Worm (Caenorhabditis elegans) whole organism, L3 larva: ENCODE measurements around the gene F18A11.5.

Experiments
- R02D3.7 ChIP-seq: fragments of 150-350 bp; optimal IDR thresholded peaks from 2 replicates; lab custom pipeline; 2014; ENCODE audit warnings: missing biosample characterization, missing genetic modification characterization
- ZK546.5 ChIP-seq: sonication (generic microtip); optimal IDR thresholded peaks from 2 replicates; lab custom pipeline; 2017; ENCODE audit warnings: missing biosample characterization, missing genetic modification characterization
- ama-1 ChIP-seq: fragments of 150-350 bp; optimal IDR thresholded peaks from 2 replicates; lab custom pipeline; 2018
- ceh-16 ChIP-seq: sonication (generic microtip); optimal IDR thresholded peaks from 2 replicates; lab custom pipeline; 2017; ENCODE audit warnings: missing biosample characterization, missing genetic modification characterization
- jun-1 ChIP-seq: fragments of 150-350 bp; optimal IDR thresholded peaks from 2 replicates; lab custom pipeline; 2014; ENCODE audit warnings: missing biosample characterization, missing genetic modification reagents, missing genetic modification characterization
- mdl-1 ChIP-seq: fragments of 150-350 bp; optimal IDR thresholded peaks from 2 replicates; lab custom pipeline; 2014; ENCODE audit warnings: missing biosample characterization, missing genetic modification characterization
- nhr-77 ChIP-seq: fragments of 150-350 bp; optimal IDR thresholded peaks from 2 replicates; lab custom pipeline; 2014; ENCODE audit warnings: missing biosample characterization, missing genetic modification characterization

DNA sequence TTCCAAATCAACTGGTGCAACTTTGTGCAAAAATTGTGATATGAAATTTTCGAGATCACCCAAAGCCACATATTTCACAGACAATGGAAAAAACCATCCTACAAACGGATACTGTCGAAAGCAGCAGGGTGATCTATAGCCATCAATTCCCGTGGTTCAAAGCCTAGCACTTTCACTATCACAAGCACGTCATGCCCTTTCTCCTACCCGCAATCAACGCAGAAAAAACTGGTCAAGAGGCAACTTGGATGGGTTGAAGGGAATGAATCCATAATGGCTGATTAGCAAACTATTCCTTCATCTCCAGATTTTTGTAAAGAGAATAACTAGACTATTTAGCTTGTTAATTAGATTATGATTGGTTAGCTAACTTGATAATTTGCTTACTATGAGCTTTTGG is 52.3 kb downstream of the F18A11.5 start:
- TF ChIP-seq jun-1 (tag; lab: Kevin White, UChicago) (no peak), nhr-77 (tag; lab: Kevin White, UChicago) (no peak), R02D3.7 (tag; lab: Kevin White, UChicago) (no peak), mdl-1 (no peak), ZK546.5 (no peak), ama-1 (lab: Kevin White, UChicago) (no peak), ceh-16 (tag; lab: Kevin White, UChicago) (no peak)
